Worm (Caenorhabditis elegans) whole organism, dauer: ENCODE measurements around the gene txt-5.

Experiments used
- unc-62 ChIP-seq: sonication (generic microtip); optimal IDR thresholded peaks from 2 replicates; lab custom pipeline; 2017; ENCODE audit warnings: missing biosample characterization, missing genetic modification reagents, missing genetic modification characterization

Gene txt-5

DNA sequence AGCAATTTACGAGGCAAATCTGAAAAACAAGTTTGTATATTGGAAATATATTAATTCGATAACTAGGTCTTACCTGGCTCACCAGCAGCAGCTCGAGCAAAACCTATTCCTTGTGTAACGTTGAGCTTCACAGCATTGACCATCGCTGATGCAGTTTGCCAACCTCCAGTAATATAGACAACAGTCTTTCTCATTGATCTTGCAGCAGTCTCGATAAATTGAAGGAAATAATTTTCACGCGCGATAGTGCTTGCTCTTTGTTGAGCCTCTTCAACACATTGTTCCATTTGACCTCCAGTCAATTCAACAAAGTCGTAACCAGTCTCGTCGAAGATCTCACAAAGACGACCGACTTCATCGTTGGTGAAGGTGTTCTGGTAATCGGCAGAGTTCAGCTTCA is 26.3 kb downstream of the txt-5 start:
- no peak for TF ChIP-seq unc-62 (GFP tag; lab: Kevin White, UChicago)

DNA sequence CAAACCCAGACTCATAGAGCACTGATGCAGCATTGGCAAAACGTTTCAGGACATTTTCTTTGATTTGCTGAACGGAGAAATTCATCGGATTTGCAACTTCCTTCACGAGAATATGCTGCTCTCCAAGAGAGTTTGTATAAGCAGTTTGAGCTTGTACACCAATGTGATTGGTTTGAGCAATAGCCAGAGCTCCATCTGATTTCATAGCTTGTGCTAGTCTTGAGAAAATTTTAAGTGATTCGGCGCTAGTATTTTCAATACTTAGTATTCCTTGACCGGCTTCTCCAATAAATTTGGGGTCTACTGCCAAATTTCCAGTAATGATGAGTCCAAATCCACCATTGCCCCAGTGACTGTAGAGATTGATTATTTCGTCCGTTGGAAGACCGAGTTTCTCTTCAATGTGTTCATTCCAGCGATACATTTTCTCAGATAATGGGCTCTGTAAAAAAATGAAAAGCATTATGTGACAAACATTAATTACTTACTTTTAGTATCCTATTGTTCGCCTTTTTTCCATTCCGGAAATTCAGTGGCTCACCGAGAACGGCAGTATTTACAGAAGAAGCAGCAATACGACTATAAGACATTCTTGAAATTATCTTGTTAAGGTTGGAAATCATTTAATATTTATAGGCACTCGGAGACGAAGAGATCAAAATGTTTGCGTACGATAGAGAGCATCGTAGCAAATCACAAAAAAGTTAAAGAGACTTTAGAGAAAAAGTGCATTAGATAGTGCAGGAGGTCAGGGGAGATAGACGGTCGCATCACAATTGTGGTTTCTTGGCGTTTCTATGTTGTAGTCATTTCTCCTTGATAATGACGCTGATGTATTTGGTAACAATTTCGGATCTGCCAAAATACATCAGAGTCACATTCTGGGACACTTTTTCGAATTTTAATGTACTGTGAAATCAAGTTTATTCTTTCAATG is 27.3 kb downstream of the txt-5 start, which contains the start of gene ZK742.3:
ZK742.3 (minus strand) TSS at position 593 of the 937 bp plus-strand sequence.
- no peak for TF ChIP-seq unc-62 (GFP tag; lab: Kevin White, UChicago)

DNA sequence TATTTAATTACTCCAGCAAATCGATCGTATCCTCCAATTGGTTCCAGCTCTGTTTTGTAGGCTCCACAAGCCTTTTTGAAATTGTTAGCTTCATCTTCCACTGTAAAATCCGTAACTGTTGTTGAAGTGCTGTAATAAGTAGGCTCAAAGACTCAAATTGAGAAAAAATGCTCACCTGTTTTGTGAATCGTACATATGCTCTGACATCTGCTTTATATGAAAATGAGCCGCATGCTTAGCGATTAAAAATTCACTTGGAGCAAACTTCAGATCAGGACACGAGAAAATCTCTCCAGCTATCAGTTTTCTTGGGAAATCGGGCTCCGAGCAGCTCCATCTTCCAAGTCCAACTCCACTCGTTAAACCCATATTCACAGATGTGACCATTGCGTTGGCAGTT is 28.5 kb downstream of the txt-5 start:
- no peak for TF ChIP-seq unc-62 (GFP tag; lab: Kevin White, UChicago)

DNA sequence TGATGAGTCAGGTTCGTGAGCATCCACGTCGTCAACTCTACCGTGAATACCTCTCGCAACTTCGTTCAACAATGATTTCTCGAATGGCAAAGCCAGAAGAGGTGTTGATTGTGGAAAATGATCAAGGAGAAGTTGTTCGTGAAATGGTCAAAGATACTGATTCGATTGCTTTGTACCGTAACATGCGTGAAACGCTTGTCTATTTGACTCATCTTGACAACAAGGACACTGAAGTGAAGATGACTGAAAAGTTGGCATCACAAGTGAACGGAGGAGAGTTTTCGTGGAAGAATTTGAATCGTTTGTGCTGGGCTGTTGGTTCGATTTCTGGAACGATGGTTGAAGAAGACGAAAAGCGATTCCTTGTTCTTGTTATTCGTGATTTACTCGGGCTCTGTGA is 30.3 kb downstream of the txt-5 start:
- no peak for TF ChIP-seq unc-62 (GFP tag; lab: Kevin White, UChicago)

DNA sequence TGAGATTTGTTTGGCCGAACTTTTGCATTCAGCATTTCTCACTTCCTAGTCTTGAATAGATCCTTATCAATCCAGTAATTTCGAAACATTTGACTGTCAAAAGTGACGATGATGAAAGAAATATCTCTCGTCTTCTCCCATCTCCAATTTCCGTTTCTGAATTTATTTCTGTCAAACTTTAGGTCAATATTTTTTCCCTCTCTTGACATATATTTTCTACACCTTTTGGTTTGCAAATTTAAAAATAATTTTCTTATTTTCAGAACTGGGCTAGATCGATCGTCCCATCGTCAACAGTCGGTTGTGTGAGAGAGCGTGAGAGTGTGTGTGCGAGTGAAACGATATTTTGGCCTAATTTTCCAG is 32.2 kb downstream of the txt-5 start, which contains the start of gene xpo-1:
xpo-1 (plus strand) TSS at position 264 of the 363 bp plus-strand sequence.
- TF ChIP-seq unc-62 (GFP tag; lab: Kevin White, UChicago), result no peak

DNA sequence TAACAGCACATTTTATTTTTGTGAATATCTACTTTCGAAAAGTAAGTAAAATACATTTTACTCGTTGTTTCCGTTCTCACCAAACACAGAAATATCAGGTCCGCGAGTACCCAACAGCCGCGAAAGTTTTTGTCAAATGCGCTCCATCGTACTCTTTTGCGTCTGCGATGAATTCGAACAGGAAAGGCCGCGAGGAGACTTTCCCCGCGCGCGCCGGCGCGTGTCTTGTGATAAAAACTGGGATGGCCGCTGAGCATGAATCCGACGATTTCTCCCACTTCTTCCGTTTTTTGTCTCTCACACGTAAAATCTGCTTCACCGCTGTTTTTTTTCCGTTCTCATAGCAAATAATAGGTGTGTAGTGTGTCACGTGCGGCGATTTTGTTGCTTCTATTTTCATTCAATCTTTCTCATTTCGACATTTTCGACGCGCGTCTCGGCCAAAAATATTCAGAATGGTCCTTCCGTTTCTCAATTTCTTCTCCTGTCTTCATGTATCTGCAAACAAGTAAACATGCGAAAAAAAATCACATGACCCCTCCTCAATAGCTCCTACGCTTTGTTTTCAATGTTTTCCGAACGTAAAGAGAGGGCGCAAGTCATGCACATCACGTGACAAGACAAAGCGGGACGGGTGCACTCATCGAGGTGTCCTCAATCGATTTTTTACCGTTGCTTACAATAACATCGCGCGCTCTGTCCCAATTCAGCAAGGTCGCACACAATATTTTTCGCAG is 32.7 kb downstream of the txt-5 start, which contains the start of gene uvs-1:
uvs-1 (minus strand) TSS at position 145 of the 737 bp plus-strand sequence.
- TF ChIP-seq unc-62 (GFP tag; lab: Kevin White, UChicago), result no peak

DNA sequence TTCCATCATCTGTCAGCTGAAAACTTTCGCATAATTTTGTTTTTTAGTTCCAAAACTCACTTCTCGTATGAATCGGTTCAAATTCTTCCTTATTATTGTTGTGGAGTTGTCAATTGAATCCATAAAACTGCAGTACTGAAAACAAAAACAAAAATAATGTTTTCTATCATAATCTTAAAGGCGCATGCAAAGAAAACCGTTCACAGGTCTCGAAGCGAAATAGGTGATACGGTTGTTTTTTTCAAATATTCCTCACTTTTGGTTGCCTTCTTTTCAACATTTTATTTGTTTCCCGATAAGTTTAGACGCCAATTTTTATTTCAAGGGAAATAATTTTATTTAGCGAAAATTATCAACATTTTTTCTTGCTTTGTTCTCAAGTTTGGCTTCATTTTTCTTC is 33.4 kb downstream of the txt-5 start:
- no peak for TF ChIP-seq unc-62 (GFP tag; lab: Kevin White, UChicago)

DNA sequence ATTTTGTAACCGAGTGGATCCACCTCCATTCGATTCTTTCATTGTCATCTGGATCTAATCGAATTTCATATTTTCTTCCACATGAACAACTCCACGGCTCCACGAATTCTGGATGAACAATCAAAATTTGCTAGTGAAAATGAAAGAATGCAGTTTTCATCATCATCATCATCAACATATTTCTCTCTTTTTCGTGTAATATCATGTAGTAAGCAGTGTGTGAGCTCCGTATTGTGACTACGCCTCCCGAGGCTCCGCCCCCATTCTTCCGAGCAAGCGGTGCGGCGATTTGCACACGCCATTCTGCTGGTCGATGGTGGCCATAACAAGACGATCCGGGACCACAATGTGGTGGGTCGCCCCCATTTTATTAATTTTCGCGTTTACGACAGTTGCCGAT is 38.9 kb downstream of the txt-5 start, which contains the start of gene ZK742.7:
ZK742.7 (plus strand) TSS at position 301 of the 400 bp plus-strand sequence.
- TF ChIP-seq unc-62 (GFP tag; lab: Kevin White, UChicago), result no peak

DNA sequence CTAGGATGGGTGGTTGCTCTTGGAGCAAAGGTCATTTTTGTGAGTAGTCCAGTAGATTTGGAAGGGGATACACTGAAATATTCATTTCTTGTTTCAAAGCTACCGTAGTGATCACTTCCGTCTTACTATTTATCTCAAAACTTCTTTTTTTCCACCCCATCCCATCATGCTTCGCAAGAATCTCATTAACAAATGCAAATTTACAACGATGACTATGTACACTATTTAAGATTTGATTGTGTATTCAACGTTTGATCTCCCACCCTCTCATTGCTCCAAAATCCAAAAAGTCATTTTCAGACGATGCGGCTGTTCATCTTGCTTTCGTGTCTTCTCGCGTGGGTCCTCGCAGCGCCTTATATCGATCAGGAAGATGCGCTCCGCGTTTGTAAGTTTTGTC is 43.9 kb downstream of the txt-5 start, which contains the start of gene flp-21:
flp-21 (plus strand) TSS at position 301 of the 400 bp plus-strand sequence.
- no peak for TF ChIP-seq unc-62 (GFP tag; lab: Kevin White, UChicago)

DNA sequence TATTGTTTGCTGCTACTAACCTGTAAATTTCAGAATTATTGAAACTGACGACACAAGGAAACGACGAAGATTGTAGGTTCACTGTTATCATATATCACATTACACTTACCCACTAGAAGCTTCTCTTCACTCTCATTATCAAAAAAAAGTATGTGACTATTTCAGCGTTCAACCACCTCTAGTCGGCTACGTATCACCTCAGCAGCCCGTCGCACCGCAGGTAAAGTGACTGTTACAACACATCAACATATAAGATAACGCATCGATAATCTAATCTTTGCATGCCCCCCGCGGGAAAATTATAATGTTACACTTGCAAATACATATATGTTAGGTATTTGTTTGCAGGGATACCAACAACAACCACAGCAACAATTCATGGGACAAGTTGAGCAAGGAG is 50.3 kb downstream of the txt-5 start:
- TF ChIP-seq unc-62 (GFP tag; lab: Kevin White, UChicago), result no peak

DNA sequence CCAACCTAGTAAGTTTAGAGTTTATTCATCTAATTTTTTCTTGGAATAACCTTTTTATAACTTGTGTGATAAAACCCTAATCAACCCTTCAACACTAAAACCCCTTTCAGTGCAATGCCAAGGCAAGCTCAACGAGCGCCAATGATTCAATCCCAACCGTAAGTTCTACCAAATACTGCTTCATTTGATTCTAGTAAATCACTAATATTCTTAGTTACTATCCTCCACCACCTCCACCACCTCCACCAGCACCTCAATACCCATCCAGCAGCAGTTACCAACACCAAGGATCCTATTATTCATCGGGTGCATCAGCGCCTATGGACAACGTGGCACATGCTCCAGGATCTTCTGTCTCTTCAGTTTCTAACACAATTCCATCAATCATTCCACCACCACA is 51.0 kb downstream of the txt-5 start:
- TF ChIP-seq unc-62 (GFP tag; lab: Kevin White, UChicago), result no peak
